Worm (Caenorhabditis elegans) whole organism, L3 larva: ENCODE results near the gene irld-24.
A peak's percentile ranks its signal among the peaks of the same experiment; 100 is the strongest.

ENCODE experiments used
- ama-1 ChIP-seq: fragments of 150-350 bp; optimal IDR thresholded peaks from 2 replicates; lab custom pipeline; 2018
- elt-1 ChIP-seq: fragments of 150-350 bp; optimal IDR thresholded peaks from 2 replicates; lab custom pipeline; 2014; ENCODE audit warnings: missing biosample characterization, missing genetic modification characterization
- hmg-11 ChIP-seq: sonication (generic microtip); optimal IDR thresholded peaks from 2 replicates; lab custom pipeline; 2016; ENCODE audit warnings: missing genetic modification characterization, missing compliant biosample characterization
- lin-39 ChIP-seq: fragments of 150-350 bp; optimal IDR thresholded peaks from 2 replicates; lab custom pipeline; 2018; ENCODE audit warnings: missing biosample characterization, missing genetic modification reagents, missing genetic modification characterization
- nhr-23 ChIP-seq: fragments of 150-350 bp; optimal IDR thresholded peaks from 2 replicates; lab custom pipeline; 2014; ENCODE audit warnings: missing biosample characterization, missing genetic modification reagents, missing genetic modification characterization
- snpc-4 ChIP-seq: fragments of 150-350 bp; optimal IDR thresholded peaks from 2 replicates; lab custom pipeline; 2014; ENCODE audit warnings: missing biosample characterization, missing genetic modification characterization

DNA sequence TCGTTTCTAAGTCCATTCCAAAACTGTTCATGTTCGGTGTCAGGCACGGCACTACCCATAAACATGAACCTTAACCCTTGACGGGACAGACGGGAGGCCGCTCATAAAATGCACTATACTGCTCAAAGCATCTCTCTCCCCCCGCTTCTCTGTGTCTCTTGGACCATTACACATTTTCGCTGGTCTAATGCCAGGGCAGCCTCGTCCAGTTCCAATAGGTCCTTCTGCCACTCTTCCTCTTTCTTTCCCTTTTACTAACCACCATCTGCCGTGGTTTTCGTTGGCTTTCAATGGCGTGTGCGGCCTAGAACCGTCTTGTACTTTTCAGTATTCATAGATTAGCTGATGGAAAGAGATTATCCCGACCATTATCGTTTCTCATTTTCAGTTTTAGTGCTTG is 38.2 kb upstream of the irld-24 start:
- TF ChIP-seq ama-1 (lab: Kevin White, UChicago) (no peak), hmg-11 (peak; percentile 65), nhr-23 (tag; lab: Kevin White, UChicago) (no peak), lin-39 (tag; lab: Kevin White, UChicago) (peak; percentile 53), elt-1 (no peak), snpc-4 (no peak)
